Fruit fly (Drosophila melanogaster) whole organism, embryonic: ENCODE measurements around the gene kirre.
A peak's percentile ranks its signal among the peaks of the same experiment; 100 is the strongest.

Experiments
- CG10267 ChIP-seq: fragments of 200-800 bp; sonication (Bioruptor generic); optimal IDR thresholded peaks from 2 replicates; lab custom pipeline; 2018; ENCODE audit warnings: missing biosample characterization, mild to moderate bottlenecking, missing genetic modification characterization, moderate library complexity
- CG10462 ChIP-seq: fragments of 200-800 bp; sonication (Bioruptor generic); optimal IDR thresholded peaks from 2 replicates; lab custom pipeline; 2016; ENCODE audit warnings: missing biosample characterization, missing genetic modification characterization
- CG11093 ChIP-seq: fragments of 200-800 bp; sonication (Bioruptor generic); IDR thresholded peaks from 3 replicates; pipeline ENCODE4 v1.3.6; 2022; ENCODE audit warnings: missing biosample characterization, missing genetic modification characterization
- CG1603 ChIP-seq: fragments of 200-800 bp; sonication (Bioruptor generic); optimal IDR thresholded peaks from 2 replicates; lab custom pipeline; 2019; ENCODE audit warnings: missing biosample characterization, mild to moderate bottlenecking, missing genetic modification characterization, moderate library complexity
- CG1647 ChIP-seq: fragments of 200-800 bp; sonication (Bioruptor generic); optimal IDR thresholded peaks from 3 replicates; lab custom pipeline; 2016; ENCODE audit warnings: missing biosample characterization, missing genetic modification characterization
- CG17829 ChIP-seq: fragments of 200-800 bp; optimal IDR thresholded peaks from 2 replicates; lab custom pipeline; 2019; ENCODE audit warnings: missing biosample characterization, mild to moderate bottlenecking, missing genetic modification characterization, moderate library complexity
- CG1792 ChIP-seq: fragments of 200-800 bp; sonication (Bioruptor generic); optimal IDR thresholded peaks from 2 replicates; lab custom pipeline; 2016; ENCODE audit warnings: missing biosample characterization, missing genetic modification characterization
- CG18262 ChIP-seq: fragments of 200-800 bp; optimal IDR thresholded peaks from 3 replicates; lab custom pipeline; 2019; ENCODE audit warnings: missing biosample characterization, mild to moderate bottlenecking, missing genetic modification characterization, moderate library complexity
- CG2116 ChIP-seq: fragments of 200-800 bp; sonication (Bioruptor generic); optimal IDR thresholded peaks from 3 replicates; lab custom pipeline; 2018; ENCODE audit warnings: missing biosample characterization, mild to moderate bottlenecking, missing genetic modification characterization
- CG32532 ChIP-seq: fragments of 200-800 bp; sonication (Bioruptor generic); IDR thresholded peaks from 2 replicates; pipeline ENCODE4 v1.3.6; 2022; ENCODE audit warnings: missing biosample characterization, missing genetic modification characterization
- CG34376 ChIP-seq: fragments of 200-800 bp; sonication (Bioruptor generic); optimal IDR thresholded peaks from 2 replicates; lab custom pipeline; 2018; ENCODE audit warnings: missing biosample characterization, mild to moderate bottlenecking, missing genetic modification characterization
- CG3847 ChIP-seq: fragments of 200-800 bp; sonication (Bioruptor generic); IDR thresholded peaks from 2 replicates; pipeline ENCODE4 v1.3.6; 2022; ENCODE audit warnings: missing biosample characterization, missing genetic modification characterization
- CG6689 ChIP-seq: fragments of 200-800 bp; sonication (Bioruptor generic); IDR thresholded peaks from 2 replicates; pipeline ENCODE4 v1.3.6; 2022; ENCODE audit warnings: missing biosample characterization, missing genetic modification characterization
- CG7372 ChIP-seq: fragments of 200-800 bp; sonication (Bioruptor generic); IDR thresholded peaks from 2 replicates; pipeline ENCODE4 v1.3.6; 2022; ENCODE audit warnings: missing biosample characterization, missing genetic modification characterization
- CG7987 ChIP-seq: fragments of 200-800 bp; sonication (Bioruptor generic); optimal IDR thresholded peaks from 2 replicates; lab custom pipeline; 2018; ENCODE audit warnings: missing biosample characterization, mild to moderate bottlenecking, missing genetic modification characterization, moderate library complexity
- CG8089 ChIP-seq: fragments of 200-800 bp; sonication (Bioruptor generic); optimal IDR thresholded peaks from 3 replicates; lab custom pipeline; 2016; ENCODE audit warnings: missing biosample characterization, missing genetic modification characterization
- CG9727 ChIP-seq: fragments of 200-800 bp; sonication (Bioruptor generic); optimal IDR thresholded peaks from 3 replicates; lab custom pipeline; 2017; ENCODE audit warnings: missing biosample characterization, mild to moderate bottlenecking, missing genetic modification characterization
- CG9797 ChIP-seq: fragments of 200-800 bp; sonication (Bioruptor generic); optimal IDR thresholded peaks from 3 replicates; lab custom pipeline; 2018; ENCODE audit warnings: missing biosample characterization, mild to moderate bottlenecking, missing genetic modification characterization
- E2f1 ChIP-seq: fragments of 200-800 bp; sonication (Bioruptor generic); IDR thresholded peaks from 2 replicates; pipeline ENCODE4 v1.3.6; 2022; ENCODE audit warnings: missing biosample characterization, missing genetic modification characterization
- Hr78 ChIP-seq, 2 experiments: fragments of 200-800 bp in 1 of 2; fragments of >200 bp in 1 of 2; sonication (Bioruptor generic) in 1 of 2; optimal IDR thresholded peaks; 2 replicates each; lab custom pipeline; 2017 to 2019; ENCODE audit warnings: missing biosample characterization in 2 of 2, missing genetic modification characterization in 2 of 2, mild to moderate bottlenecking in 1 of 2, moderate library complexity in 1 of 2
- Hsf ChIP-seq: fragments of 200-800 bp; sonication (Bioruptor generic); optimal IDR thresholded peaks from 3 replicates; lab custom pipeline; 2016; ENCODE audit warnings: missing biosample characterization, missing genetic modification characterization
- Med ChIP-seq: fragments of 200-800 bp; sonication (Bioruptor generic); peaks from one replicate; lab custom pipeline; 2016; ENCODE audit warnings: missing biosample characterization, missing genetic modification characterization, mild to moderate bottlenecking, inconsistent platforms, moderate library complexity
- Neu2 ChIP-seq: fragments of 200-800 bp; sonication (Bioruptor generic); optimal IDR thresholded peaks from 3 replicates; lab custom pipeline; 2016; ENCODE audit warnings: missing biosample characterization, missing genetic modification characterization, borderline replicate concordance
- Rx ChIP-seq: fragments of 200-800 bp; sonication (Bioruptor generic); IDR thresholded peaks from 2 replicates; pipeline ENCODE4 v1.3.6; 2022; ENCODE audit warnings: missing biosample characterization, missing genetic modification characterization
- Xrp1 ChIP-seq: fragments of 200-800 bp; sonication (Bioruptor generic); IDR thresholded peaks from 2 replicates; pipeline ENCODE4 v1.3.6; 2022; ENCODE audit warnings: missing biosample characterization, missing genetic modification characterization
- ac ChIP-seq: fragments of 200-800 bp; sonication (Bioruptor generic); optimal IDR thresholded peaks from 3 replicates; lab custom pipeline; 2017; ENCODE audit warnings: missing biosample characterization, mild to moderate bottlenecking, missing genetic modification characterization
- ara ChIP-seq: fragments of 200-800 bp; sonication (Bioruptor generic); IDR thresholded peaks from 2 replicates; pipeline ENCODE4 v1.3.6; 2022; ENCODE audit warnings: missing biosample characterization, missing genetic modification characterization
- chm ChIP-seq: fragments of 200-800 bp; sonication (Bioruptor generic); IDR thresholded peaks from 2 replicates; pipeline ENCODE4 v1.3.6; 2022; ENCODE audit warnings: missing biosample characterization, missing genetic modification characterization
- dm ChIP-seq: fragments of 200-800 bp; sonication (Bioruptor generic); optimal IDR thresholded peaks from 3 replicates; lab custom pipeline; 2016; ENCODE audit warnings: missing biosample characterization, missing genetic modification characterization
- en ChIP-seq: fragments of 200-800 bp; sonication (Bioruptor generic); optimal IDR thresholded peaks from 2 replicates; lab custom pipeline; 2016; ENCODE audit warnings: missing biosample characterization, missing genetic modification characterization
- fd102C ChIP-seq: fragments of 200-800 bp; sonication (Bioruptor generic); optimal IDR thresholded peaks from 2 replicates; lab custom pipeline; 2018; ENCODE audit warnings: missing biosample characterization, mild to moderate bottlenecking, missing genetic modification characterization, moderate library complexity
- gcm ChIP-seq: fragments of 200-800 bp; sonication (Bioruptor generic); optimal IDR thresholded peaks from 2 replicates; lab custom pipeline; 2019; ENCODE audit warnings: missing biosample characterization, mild to moderate bottlenecking, missing genetic modification characterization, moderate library complexity
- gem ChIP-seq: fragments of 200-800 bp; sonication (Bioruptor generic); optimal IDR thresholded peaks from 2 replicates; lab custom pipeline; 2019; ENCODE audit warnings: missing biosample characterization, mild to moderate bottlenecking, missing genetic modification characterization, moderate library complexity
- hkb ChIP-seq, 2 experiments: fragments of 200-800 bp in 1 of 2; fragments of >200 bp in 1 of 2; sonication (Bioruptor generic) in 1 of 2; IDR thresholded peaks in 1 of 2; optimal IDR thresholded peaks in 1 of 2; 2 replicates each; pipeline versions ENCODE4 v1.3.6 to Lab custom; 2017 to 2022; ENCODE audit warnings: missing biosample characterization in 1 of 2, missing genetic modification characterization in 1 of 2
- hth ChIP-seq: fragments of >200 bp; optimal IDR thresholded peaks from 2 replicates; lab custom pipeline; 2017; ENCODE audit warnings: inconsistent platforms
- kah ChIP-seq: fragments of 200-800 bp; sonication (Bioruptor generic); optimal IDR thresholded peaks from 2 replicates; lab custom pipeline; 2018; ENCODE audit warnings: missing biosample characterization, mild to moderate bottlenecking, missing genetic modification characterization
- kay ChIP-seq: fragments of 200-800 bp; sonication (Bioruptor generic); optimal IDR thresholded peaks from 2 replicates; lab custom pipeline; 2016; ENCODE audit warnings: missing biosample characterization, missing genetic modification characterization
- lbe ChIP-seq: fragments of 200-800 bp; sonication (Bioruptor generic); optimal IDR thresholded peaks from 2 replicates; lab custom pipeline; 2016; ENCODE audit warnings: missing biosample characterization, mild to moderate bottlenecking, missing genetic modification characterization
- lola ChIP-seq, 3 experiments: fragments of >200 bp in 2 of 3; fragments of 200-800 bp in 1 of 3; sonication (Bioruptor generic) in 1 of 3; optimal IDR thresholded peaks; 2 replicates each; lab custom pipeline; 2017 to 2019; ENCODE audit warnings: missing biosample characterization in 3 of 3, missing genetic modification characterization in 3 of 3, mild to moderate bottlenecking in 1 of 3, moderate library complexity in 1 of 3
- nmo ChIP-seq: fragments of 200-800 bp; sonication (Bioruptor generic); optimal IDR thresholded peaks from 2 replicates; lab custom pipeline; 2018; ENCODE audit warnings: missing biosample characterization, mild to moderate bottlenecking, missing genetic modification characterization, moderate library complexity
- nom ChIP-seq: fragments of 200-800 bp; sonication (Bioruptor generic); optimal IDR thresholded peaks from 2 replicates; lab custom pipeline; 2017; ENCODE audit warnings: missing biosample characterization, missing genetic modification characterization, mild to moderate bottlenecking, moderate library complexity, missing genetic modification reagents
- phol ChIP-seq: fragments of 200-800 bp; sonication (Bioruptor generic); optimal IDR thresholded peaks from 3 replicates; lab custom pipeline; 2018; ENCODE audit warnings: missing biosample characterization, mild to moderate bottlenecking, missing genetic modification characterization, moderate library complexity
- ranshi ChIP-seq: fragments of 200-800 bp; sonication (Bioruptor generic); IDR thresholded peaks from 2 replicates; pipeline ENCODE4 v1.3.6; 2022; ENCODE audit warnings: missing biosample characterization, missing genetic modification characterization
- schlank ChIP-seq: fragments of 200-800 bp; sonication (Bioruptor generic); optimal IDR thresholded peaks from 2 replicates; lab custom pipeline; 2018; ENCODE audit warnings: missing biosample characterization, mild to moderate bottlenecking, missing genetic modification characterization
- sens ChIP-seq: fragments of 200-800 bp; sonication (Bioruptor generic); peaks from one replicate; lab custom pipeline; 2016; ENCODE audit warnings: missing biosample characterization, missing genetic modification characterization
- shn ChIP-seq: fragments of 200-800 bp; sonication (Bioruptor generic); optimal IDR thresholded peaks from 3 replicates; lab custom pipeline; 2016; ENCODE audit warnings: missing biosample characterization, missing genetic modification characterization
- sima ChIP-seq: fragments of 200-800 bp; sonication (Bioruptor generic); optimal IDR thresholded peaks from 2 replicates; lab custom pipeline; 2016; ENCODE audit warnings: missing biosample characterization, missing genetic modification characterization
- trem ChIP-seq: fragments of 200-800 bp; optimal IDR thresholded peaks from 3 replicates; lab custom pipeline; 2019; ENCODE audit warnings: missing biosample characterization, mild to moderate bottlenecking, missing genetic modification characterization, moderate library complexity
- trh ChIP-seq: fragments of 200-800 bp; sonication (Bioruptor generic); optimal IDR thresholded peaks from 2 replicates; lab custom pipeline; 2016; ENCODE audit warnings: missing biosample characterization, missing genetic modification characterization
- tx ChIP-seq: fragments of 200-800 bp; sonication (Bioruptor generic); optimal IDR thresholded peaks from 2 replicates; lab custom pipeline; 2016; ENCODE audit warnings: missing biosample characterization, missing genetic modification characterization
- vvl ChIP-seq: fragments of 200-800 bp; sonication (Bioruptor generic); IDR thresholded peaks from 2 replicates; pipeline ENCODE4 v1.3.6; 2022; ENCODE audit warnings: missing biosample characterization, missing genetic modification characterization

The kirre gene

dm6 chrX:3016462-3016861 is 276.3 kb downstream of the kirre start (continued):
- no peak for TF ChIP-seq CG7987 (GFP tag; lab: Kevin White, UChicago)
- no peak for TF ChIP-seq Rx (GFP tag; lab: Robert Waterston, UW)
- no peak for TF ChIP-seq CG10462 (GFP tag; lab: Kevin White, UChicago)
- peak; percentile 1 for TF ChIP-seq trem (tag; lab: Kevin White, UChicago)
- peak; percentile 57 for TF ChIP-seq gem (tag; lab: Kevin White, UChicago)
- TF ChIP-seq CG32532, result no peak
- no peak for TF ChIP-seq CG2116 (GFP tag; lab: Kevin White, UChicago)
- peak; percentile 52 for TF ChIP-seq Med (GFP tag; lab: Kevin White, UChicago)
- no peak for TF ChIP-seq schlank
- no peak for TF ChIP-seq en (GFP tag; lab: Kevin White, UChicago)
- TF ChIP-seq hkb (optimal IDR thresholded peaks at IDR 0.05; lab: Kevin White, UChicago), result no peak
- no peak for TF ChIP-seq hkb (GFP tag; IDR thresholded peaks at IDR 0.05; lab: Robert Waterston, UW)
- no peak for TF ChIP-seq Hr78 (GFP tag; optimal IDR thresholded peaks at IDR 0.05; lab: Kevin White, UChicago)
- no peak for TF ChIP-seq gcm (GFP tag; lab: Kevin White, UChicago)
- peak; percentile 36 for TF ChIP-seq lbe (GFP tag; lab: Kevin White, UChicago)
- TF ChIP-seq trh, result no peak
- TF ChIP-seq CG17829, result peak; percentile 8
- peak; percentile 49; the same call in 1 of the 2 replicates for TF ChIP-seq Xrp1 (GFP tag; lab: Robert Waterston, UW)
- TF ChIP-seq CG7372 (GFP tag; lab: Robert Waterston, UW), result no peak
- TF ChIP-seq CG18262 (tag; lab: Kevin White, UChicago), result peak; percentile 40
- 0 out of 2 replicates have a peak, but pooled peaks have one; percentile 17 for TF ChIP-seq vvl (GFP tag; lab: Robert Waterston, UW)
- TF ChIP-seq CG1792 (GFP tag; lab: Kevin White, UChicago), result no peak
- TF ChIP-seq Hsf, result peak; percentile 11
- peak; percentile 29 for TF ChIP-seq CG9727 (GFP tag; lab: Kevin White, UChicago)
- TF ChIP-seq CG10267 (tag; lab: Kevin White, UChicago), result peak; percentile 8
- TF ChIP-seq phol (tag; lab: Kevin White, UChicago), result peak; percentile 31
- no peak for TF ChIP-seq CG34376 (GFP tag; lab: Kevin White, UChicago)
- no peak for TF ChIP-seq chm (GFP tag; lab: Robert Waterston, UW)
- peak; percentile 54; the same call in 1 of the 2 replicates for TF ChIP-seq ara
- no peak for TF ChIP-seq Neu2 (GFP tag; lab: Kevin White, UChicago)
- TF ChIP-seq tx (GFP tag; lab: Kevin White, UChicago), result no peak
- TF ChIP-seq sima (GFP tag; lab: Kevin White, UChicago), result no peak
- TF ChIP-seq CG1647 (GFP tag; lab: Kevin White, UChicago), result no peak
- no peak for TF ChIP-seq E2f1 (GFP tag; lab: Robert Waterston, UW)
- peak; percentile 82 for TF ChIP-seq sens (GFP tag; lab: Kevin White, UChicago)
- no peak for TF ChIP-seq shn (GFP tag; lab: Kevin White, UChicago)
- no peak for TF ChIP-seq CG3847 (GFP tag; lab: Robert Waterston, UW)
- TF ChIP-seq CG1603 (tag; lab: Kevin White, UChicago), result peak; percentile 34
- peak; percentile 91 for TF ChIP-seq nom (GFP tag; lab: Kevin White, UChicago)
- peak; percentile 16; the same call in 1 of the 2 replicates for TF ChIP-seq CG6689
- TF ChIP-seq kah (GFP tag; lab: Kevin White, UChicago), result no peak
- TF ChIP-seq ac (GFP tag; lab: Kevin White, UChicago), result no peak
- no peak for TF ChIP-seq kay (GFP tag; lab: Kevin White, UChicago)
- peak; percentile 17 for TF ChIP-seq fd102C (GFP tag; lab: Kevin White, UChicago)
- TF ChIP-seq dm, result no peak
- TF ChIP-seq lola (GFP tag; optimal IDR thresholded peaks at IDR 0.05; lab: Kevin White, UChicago), result peak in 1 of 3 experiments; percentile 47
- no peak for TF ChIP-seq hth (lab: Kevin White, UChicago)
- no peak for TF ChIP-seq CG9797 (GFP tag; lab: Kevin White, UChicago)
- TF ChIP-seq CG11093 (GFP tag; lab: Robert Waterston, UW), result no peak
- TF ChIP-seq ranshi, result no peak
- TF ChIP-seq CG8089, result no peak
- TF ChIP-seq nmo (GFP tag; lab: Kevin White, UChicago), result peak; percentile 30
